Fruit fly (Drosophila melanogaster): Measurements from ENCODE around the gene tim.
A peak's percentile ranks its signal among the peaks of the same experiment; 100 is the strongest.

- TF ChIP-seq gfzf (GFP tag; optimal IDR thresholded peaks at IDR 0.05) (no peak), MTF-1 (GFP tag; optimal IDR thresholded peaks at IDR 0.05; ENCODE audit: borderline replicate concordance) (peak; percentile 86), CG2202 (tag; optimal IDR thresholded peaks at IDR 0.05) (peak; percentile 54), hbn (GFP tag; IDR thresholded peaks at IDR 0.05; ENCODE audit: partially characterized antibody) (peak; percentile 47; the same call in 1 of the 2 replicates), CG34224 (GFP tag; IDR thresholded peaks at IDR 0.05; ENCODE audit: partially characterized antibody) (peak; percentile 61; the same call in 2 of the 3 replicates), kah (GFP tag; optimal IDR thresholded peaks at IDR 0.05) (peak; percentile 26), bcd (GFP tag; optimal IDR thresholded peaks at IDR 0.05) (peak; percentile 77), CG11723 (GFP tag; optimal IDR thresholded peaks at IDR 0.05) (peak; percentile 50), Doc3 (GFP tag; IDR thresholded peaks at IDR 0.05; ENCODE audit: partially characterized antibody) (no peak), HmgZ (tag; optimal IDR thresholded peaks at IDR 0.05) (peak; percentile 80), CG17912 (GFP tag; optimal IDR thresholded peaks at IDR 0.05) (no peak), H15 (GFP tag; IDR thresholded peaks at IDR 0.05) (peak; percentile 30; the same call in 1 of the 3 replicates), CG2116 (GFP tag; optimal IDR thresholded peaks at IDR 0.05) (no peak)
Observed at dm6 chr2L:3478034-3478880, 29.7 kb downstream of the tim start, which contains the start of gene Thor.
